Worm (Caenorhabditis elegans) whole organism, early embryonic: Measurements from ENCODE around the gene B0035.22.

Experiments used
- B0310.2 ChIP-seq: sonication (generic microtip); optimal IDR thresholded peaks from 2 replicates; lab custom pipeline; 2016; ENCODE audit warnings: mild to moderate bottlenecking, missing genetic modification characterization, missing compliant biosample characterization
- F13C5.2 ChIP-seq: sonication (generic microtip); optimal IDR thresholded peaks from 2 replicates; lab custom pipeline; 2017; ENCODE audit warnings: mild to moderate bottlenecking, missing genetic modification characterization, inconsistent platforms, missing compliant biosample characterization
- aly-1 ChIP-seq: sonication (generic microtip); optimal IDR thresholded peaks from 2 replicates; lab custom pipeline; 2016; ENCODE audit warnings: missing genetic modification characterization, missing compliant biosample characterization
- ama-1 ChIP-seq: fragments of 150-350 bp; optimal IDR thresholded peaks from 2 replicates; lab custom pipeline; 2014
- ceh-13 ChIP-seq: fragments of 200-800 bp; sonication (Bioruptor generic); optimal IDR thresholded peaks from 2 replicates; lab custom pipeline; 2018; ENCODE audit warnings: mild to moderate bottlenecking, missing genetic modification characterization, missing compliant biosample characterization
- ceh-36 ChIP-seq: sonication (generic microtip); optimal IDR thresholded peaks from 2 replicates; lab custom pipeline; 2016; ENCODE audit warnings: missing genetic modification characterization, inconsistent platforms, missing compliant biosample characterization
- ets-7 ChIP-seq: sonication (generic microtip); optimal IDR thresholded peaks from 2 replicates; lab custom pipeline; 2016; ENCODE audit warnings: missing genotype, missing genetic modification characterization, missing compliant biosample characterization
- flt-1 ChIP-seq: fragments of 200-800 bp; sonication (Bioruptor generic); IDR thresholded peaks from 2 replicates; pipeline ENCODE4 v1.3.6; 2022; ENCODE audit warnings: missing genetic modification characterization, missing compliant biosample characterization
- hmbx-1 ChIP-seq: sonication (generic microtip); optimal IDR thresholded peaks from 2 replicates; lab custom pipeline; 2016; ENCODE audit warnings: mild to moderate bottlenecking, missing genetic modification characterization, missing compliant biosample characterization
- hmg-4 ChIP-seq: fragments of 200-800 bp; sonication (Bioruptor generic); optimal IDR thresholded peaks from 2 replicates; lab custom pipeline; 2018; ENCODE audit warnings: mild to moderate bottlenecking, missing genetic modification characterization, missing compliant biosample characterization
- hnd-1 ChIP-seq: sonication (generic microtip); optimal IDR thresholded peaks from 2 replicates; lab custom pipeline; 2016; ENCODE audit warnings: missing genetic modification characterization, missing compliant biosample characterization
- pes-1 ChIP-seq: fragments of 200-800 bp; sonication (Bioruptor generic); IDR thresholded peaks from 2 replicates; pipeline ENCODE4 v1.3.6; 2022; ENCODE audit warnings: missing genetic modification reagents, missing genetic modification characterization, missing compliant biosample characterization
- scrt-1 ChIP-seq: fragments of 200-800 bp; sonication (Bioruptor generic); IDR thresholded peaks from 2 replicates; pipeline ENCODE4 v1.3.6; 2022; ENCODE audit warnings: missing genetic modification characterization, missing compliant biosample characterization
- sea-1 ChIP-seq: fragments of 200-800 bp; sonication (Bioruptor generic); conservative IDR thresholded peaks from 2 replicates; pipeline ENCODE4 v1.3.6; 2022; ENCODE audit warnings: missing genetic modification characterization, missing compliant biosample characterization
- tbx-11 ChIP-seq: fragments of 200-800 bp; sonication (Bioruptor generic); IDR thresholded peaks from 2 replicates; pipeline ENCODE4 v1.3.6; 2022; ENCODE audit warnings: missing genetic modification characterization, missing compliant biosample characterization
- tbx-37 ChIP-seq: fragments of 200-800 bp; sonication (Bioruptor generic); conservative IDR thresholded peaks from 2 replicates; pipeline ENCODE4 v1.3.6; 2022; ENCODE audit warnings: missing genetic modification reagents, missing genetic modification characterization, missing compliant biosample characterization
- tra-4 ChIP-seq: sonication (generic microtip); optimal IDR thresholded peaks from 2 replicates; lab custom pipeline; 2017; ENCODE audit warnings: missing genetic modification characterization, missing compliant biosample characterization

Gene B0035.22

ce11 chrIV:11285239-11285638, 29.7 kb upstream of the B0035.22 start:
- TF ChIP-seq tra-4 (no peak), hmg-4 (GFP tag; lab: Kevin White, UChicago) (no peak), tbx-11 (GFP tag; lab: Robert Waterston, UW) (no peak), hmbx-1 (tag; lab: Kevin White, UChicago) (no peak), B0310.2 (no peak), ceh-13 (GFP tag; lab: Kevin White, UChicago) (no peak), tbx-37 (GFP tag; lab: Robert Waterston, UW) (no peak), hnd-1 (no peak), ama-1 (lab: Kevin White, UChicago) (no peak), pes-1 (GFP tag; lab: Robert Waterston, UW) (no peak), aly-1 (tag; lab: Kevin White, UChicago) (no peak), F13C5.2 (tag; lab: Kevin White, UChicago) (no peak)

ce11 chrIV:11286112-11286511, 28.8 kb upstream of the B0035.22 start:
- TF ChIP-seq hmg-4 (GFP tag; lab: Kevin White, UChicago) (no peak), sea-1 (GFP tag; lab: Robert Waterston, UW) (no peak), tbx-11 (GFP tag; lab: Robert Waterston, UW) (no peak), F13C5.2 (tag; lab: Kevin White, UChicago) (no peak)

- TF ChIP-seq tra-4 (no peak), ets-7 (tag; lab: Kevin White, UChicago) (no peak), F13C5.2 (tag; lab: Kevin White, UChicago) (no peak), hnd-1 (no peak), tbx-37 (GFP tag; lab: Robert Waterston, UW) (no peak), pes-1 (GFP tag; lab: Robert Waterston, UW) (no peak), ama-1 (lab: Kevin White, UChicago) (no peak), tbx-11 (GFP tag; lab: Robert Waterston, UW) (no peak), hmg-4 (GFP tag; lab: Kevin White, UChicago) (no peak), hmbx-1 (tag; lab: Kevin White, UChicago) (no peak), ceh-13 (GFP tag; lab: Kevin White, UChicago) (no peak), aly-1 (tag; lab: Kevin White, UChicago) (no peak), B0310.2 (no peak), ceh-36 (tag; lab: Kevin White, UChicago) (no peak), flt-1 (no peak), sea-1 (GFP tag; lab: Robert Waterston, UW) (no peak), scrt-1 (GFP tag; lab: Robert Waterston, UW) (no peak)
Measured at ce11 chrIV:11287511-11287910, 27.4 kb upstream of the B0035.22 start, which contains the start of gene F54D1.6. F54D1.6 (plus strand) TSS chrIV:11287811.

- TF ChIP-seq hnd-1, result no peak
- TF ChIP-seq hmbx-1 (tag; lab: Kevin White, UChicago), result no peak
- no peak for TF ChIP-seq sea-1 (GFP tag; lab: Robert Waterston, UW)
- no peak for TF ChIP-seq hmg-4 (GFP tag; lab: Kevin White, UChicago)
Measured at ce11 chrIV:11288965-11289364, 26.0 kb upstream of the B0035.22 start.

- TF ChIP-seq hnd-1 (no peak), F13C5.2 (tag; lab: Kevin White, UChicago) (no peak), scrt-1 (GFP tag; lab: Robert Waterston, UW) (no peak), ets-7 (tag; lab: Kevin White, UChicago) (no peak), tbx-11 (GFP tag; lab: Robert Waterston, UW) (no peak), ama-1 (lab: Kevin White, UChicago) (no peak), ceh-13 (GFP tag; lab: Kevin White, UChicago) (no peak), B0310.2 (no peak), flt-1 (no peak), aly-1 (tag; lab: Kevin White, UChicago) (no peak), pes-1 (GFP tag; lab: Robert Waterston, UW) (no peak), hmg-4 (GFP tag; lab: Kevin White, UChicago) (no peak), ceh-36 (tag; lab: Kevin White, UChicago) (no peak), hmbx-1 (tag; lab: Kevin White, UChicago) (no peak), tbx-37 (GFP tag; lab: Robert Waterston, UW) (no peak), sea-1 (GFP tag; lab: Robert Waterston, UW) (no peak), tra-4 (no peak)
Measured at ce11 chrIV:11296787-11297186, 18.2 kb upstream of the B0035.22 start, which contains the start of gene mttu-1. mttu-1 (minus strand) TSS chrIV:11296887.

- TF ChIP-seq tbx-11 (GFP tag; lab: Robert Waterston, UW) (no peak), tbx-37 (GFP tag; lab: Robert Waterston, UW) (no peak), pes-1 (GFP tag; lab: Robert Waterston, UW) (no peak), hnd-1 (no peak), ama-1 (lab: Kevin White, UChicago) (no peak), ceh-36 (tag; lab: Kevin White, UChicago) (no peak), flt-1 (no peak), aly-1 (tag; lab: Kevin White, UChicago) (no peak)
Measured at ce11 chrIV:11298154-11299086, 16.5 kb upstream of the B0035.22 start, which contains the start of the genes B0035.15 and dnj-1. B0035.15 (minus strand) TSS chrIV:11298252. dnj-1 (plus strand) TSS chrIV:11299036.

- no peak for TF ChIP-seq ceh-36 (tag; lab: Kevin White, UChicago)
- TF ChIP-seq F13C5.2 (tag; lab: Kevin White, UChicago), result no peak
- TF ChIP-seq hmbx-1 (tag; lab: Kevin White, UChicago), result no peak
- no peak for TF ChIP-seq flt-1
- TF ChIP-seq scrt-1 (GFP tag; lab: Robert Waterston, UW), result no peak
- no peak for TF ChIP-seq hnd-1
- no peak for TF ChIP-seq hmg-4 (GFP tag; lab: Kevin White, UChicago)
- no peak for TF ChIP-seq pes-1 (GFP tag; lab: Robert Waterston, UW)
- no peak for TF ChIP-seq ama-1 (lab: Kevin White, UChicago)
- no peak for TF ChIP-seq B0310.2
- TF ChIP-seq tbx-11 (GFP tag; lab: Robert Waterston, UW), result no peak
- TF ChIP-seq tra-4, result no peak
- no peak for TF ChIP-seq ceh-13 (GFP tag; lab: Kevin White, UChicago)
- no peak for TF ChIP-seq sea-1 (GFP tag; lab: Robert Waterston, UW)
- no peak for TF ChIP-seq aly-1 (tag; lab: Kevin White, UChicago)
- no peak for TF ChIP-seq tbx-37 (GFP tag; lab: Robert Waterston, UW)
- no peak for TF ChIP-seq ets-7 (tag; lab: Kevin White, UChicago)
Measured at ce11 chrIV:11304970-11305369, 10.0 kb upstream of the B0035.22 start.
